Fruit fly (Drosophila melanogaster): ENCODE data around the gene CG42537.

CG42537 gene

dm6 chr3R:6407544-6407943 lies 29.9 kb downstream of the CG42537 start:
- no peak for TF ChIP-seq Eip74EF (GFP tag; optimal IDR thresholded peaks at IDR 0.05)
- no peak for TF ChIP-seq CG16815 (GFP tag; optimal IDR thresholded peaks at IDR 0.05)
- peak; percentile 34 for TF ChIP-seq CG17385 (GFP tag; optimal IDR thresholded peaks at IDR 0.05)
- TF ChIP-seq Sox102F (GFP tag; optimal IDR thresholded peaks at IDR 0.05) = no peak
- TF ChIP-seq CG9797 (GFP tag; optimal IDR thresholded peaks at IDR 0.05) = no peak
- no peak for TF ChIP-seq D19B (GFP tag; optimal IDR thresholded peaks at IDR 0.05)
- TF ChIP-seq CG12104 (GFP tag; optimal IDR thresholded peaks at IDR 0.05) = no peak
- TF ChIP-seq CG2129 (GFP tag; IDR thresholded peaks at IDR 0.05; ENCODE audit: partially characterized antibody) = no peak
- TF ChIP-seq CG10979 (tag; optimal IDR thresholded peaks at IDR 0.05) = no peak
- TF ChIP-seq Poxn (GFP tag; IDR thresholded peaks at IDR 0.05) = no peak
- TF ChIP-seq en (GFP tag; optimal IDR thresholded peaks at IDR 0.05) = no peak
- no peak for TF ChIP-seq CG3847 (GFP tag; IDR thresholded peaks at IDR 0.05)
- TF ChIP-seq CG15479 (GFP tag; optimal IDR thresholded peaks at IDR 0.05) = peak; percentile 3
- TF ChIP-seq HLH3B (GFP tag; IDR thresholded peaks at IDR 0.05) = no peak
- TF ChIP-seq CG31388 (GFP tag; optimal IDR thresholded peaks at IDR 0.05) = no peak
- no peak for TF ChIP-seq CG2678 (tag; optimal IDR thresholded peaks at IDR 0.05)
- TF ChIP-seq Trl (optimal IDR thresholded peaks at IDR 0.05) = peak; percentile 79 to 93
- no peak for TF ChIP-seq Trl (GFP tag; optimal IDR thresholded peaks at IDR 0.05)
- TF ChIP-seq Lpt (GFP tag; optimal IDR thresholded peaks at IDR 0.05) = no peak
- TF ChIP-seq CG12659 (GFP tag; optimal IDR thresholded peaks at IDR 0.05) = no peak
- TF ChIP-seq exex (tag; optimal IDR thresholded peaks at IDR 0.05) = peak; percentile 4
- no peak for TF ChIP-seq Nf-YA (GFP tag; IDR thresholded peaks at IDR 0.05)
- TF ChIP-seq CkIIα-i1 (GFP tag; IDR thresholded peaks at IDR 0.05) = no peak
- TF ChIP-seq gce (GFP tag; IDR thresholded peaks at IDR 0.05) = no peak
- no peak for TF ChIP-seq CG5245 (GFP tag; optimal IDR thresholded peaks at IDR 0.05)
- no peak for TF ChIP-seq CG11723 (GFP tag; optimal IDR thresholded peaks at IDR 0.05)
- peak; percentile 11 for TF ChIP-seq CG3163 (GFP tag; optimal IDR thresholded peaks at IDR 0.05)
- TF ChIP-seq bigmax (GFP tag; optimal IDR thresholded peaks at IDR 0.05) = no peak
- no peak for TF ChIP-seq Bdp1 (GFP tag; optimal IDR thresholded peaks at IDR 0.05)
- TF ChIP-seq CG30403 (GFP tag; optimal IDR thresholded peaks at IDR 0.05) = no peak
- no peak for TF ChIP-seq CrebB (tag; optimal IDR thresholded peaks at IDR 0.05)
- TF ChIP-seq CG14014 (GFP tag; IDR thresholded peaks at IDR 0.05) = no peak
- TF ChIP-seq CG6854 (GFP tag; optimal IDR thresholded peaks at IDR 0.05) = no peak
- TF ChIP-seq onecut (GFP tag; IDR thresholded peaks at IDR 0.05) = 0 out of 2 replicates have a peak, but pooled peaks have one; percentile 27
- TF ChIP-seq Dp (GFP tag; optimal IDR thresholded peaks at IDR 0.05) = no peak
- TF ChIP-seq her (GFP tag; optimal IDR thresholded peaks at IDR 0.05) = no peak
- TF ChIP-seq eve (GFP tag; optimal IDR thresholded peaks at IDR 0.05) = peak in 1 of 2 experiments; percentile 38
- TF ChIP-seq CG16863 (GFP tag; optimal IDR thresholded peaks at IDR 0.05) = no peak
- no peak for TF ChIP-seq caup (GFP tag; optimal IDR thresholded peaks at IDR 0.05; ENCODE audit: severe bottlenecking)
- TF ChIP-seq CG8290 (GFP tag; optimal IDR thresholded peaks at IDR 0.05) = no peak
- TF ChIP-seq CG8290 (tag; optimal IDR thresholded peaks at IDR 0.05) = no peak
- TF ChIP-seq CG2875 (GFP tag; optimal IDR thresholded peaks at IDR 0.05) = no peak
- no peak for TF ChIP-seq salm (tag; optimal IDR thresholded peaks at IDR 0.05)
- TF ChIP-seq al (GFP tag; IDR thresholded peaks at IDR 0.05) = no peak
- no peak for TF ChIP-seq phol (tag; optimal IDR thresholded peaks at IDR 0.05)

Measured in whole organism, embryonic.